Worm (Caenorhabditis elegans): Measurements from ENCODE around the gene gei-1.

- TF ChIP-seq aha-1 (tag) (peak; percentile 21), hif-1 (tag; optimal IDR thresholded peaks at IDR 0.05) (no peak), lin-29 (GFP tag; IDR thresholded peaks at IDR 0.05) (0 out of 2 replicates have a peak, but pooled peaks have one; percentile 60), cey-2 (tag; optimal IDR thresholded peaks at IDR 0.05; ENCODE audit: borderline replicate concordance, insufficient read depth) (no peak), lsy-2 (tag; optimal IDR thresholded peaks at IDR 0.05) (peak in 1 of 2 experiments; percentile 59), unc-62 (GFP tag; optimal IDR thresholded peaks at IDR 0.05 in 1 of 2) (peak in 1 of 2 experiments; percentile 56), unc-62 (tag; optimal IDR thresholded peaks at IDR 0.05) (no peak), ces-1 (GFP tag; optimal IDR thresholded peaks at IDR 0.05) (no peak), nhr-77 (tag; optimal IDR thresholded peaks at IDR 0.05) (no peak), ztf-11 (tag; optimal IDR thresholded peaks at IDR 0.05) (no peak), zfp-2 (tag; optimal IDR thresholded peaks at IDR 0.05) (no peak), zag-1 (tag; optimal IDR thresholded peaks at IDR 0.05) (no peak), hlh-30 (tag; optimal IDR thresholded peaks at IDR 0.05; ENCODE audit: insufficient read depth) (peak; percentile 73), Y105C5A.15 (GFP tag; IDR thresholded peaks at IDR 0.05) (0 out of 2 replicates have a peak, but pooled peaks have one; percentile 50), duxl-1 (tag; optimal IDR thresholded peaks at IDR 0.05; ENCODE audit: poor library complexity) (peak; percentile 55)
Measured at ce11 chrIII:3389426-3390020, 44.9 kb downstream of the gei-1 start, which contains the start of the genes elmd-1 and hecw-1.

All from whole organism, L4 larva.